Worm (Caenorhabditis elegans) whole organism, L3 larva: ENCODE measurements around the gene B0244.15.

Source experiments
- R02D3.7 ChIP-seq: fragments of 150-350 bp; optimal IDR thresholded peaks from 2 replicates; lab custom pipeline; 2014; ENCODE audit warnings: missing biosample characterization, missing genetic modification characterization
- aly-2 ChIP-seq: fragments of 150-350 bp; optimal IDR thresholded peaks from 2 replicates; lab custom pipeline; 2014; ENCODE audit warnings: missing biosample characterization, missing genetic modification characterization
- ama-1 ChIP-seq: fragments of 150-350 bp; optimal IDR thresholded peaks from 2 replicates; lab custom pipeline; 2018
- ceh-16 ChIP-seq: sonication (generic microtip); optimal IDR thresholded peaks from 2 replicates; lab custom pipeline; 2017; ENCODE audit warnings: missing biosample characterization, missing genetic modification characterization
- ceh-28 ChIP-seq: fragments of 150-350 bp; optimal IDR thresholded peaks from 2 replicates; lab custom pipeline; 2014; ENCODE audit warnings: missing biosample characterization, missing genetic modification reagents, missing genetic modification characterization
- ceh-82 ChIP-seq: fragments of 150-350 bp; optimal IDR thresholded peaks from 2 replicates; lab custom pipeline; 2014; ENCODE audit warnings: missing biosample characterization, missing genetic modification characterization
- ceh-9 ChIP-seq: sonication (generic microtip); optimal IDR thresholded peaks from 2 replicates; lab custom pipeline; 2018; ENCODE audit warnings: missing biosample characterization, missing genetic modification characterization
- daf-12 ChIP-seq: fragments of 150-350 bp; optimal IDR thresholded peaks from 2 replicates; lab custom pipeline; 2014; ENCODE audit warnings: missing biosample characterization, missing genetic modification reagents, missing genetic modification characterization
- egl-27 ChIP-seq: sonication (generic microtip); optimal IDR thresholded peaks from 4 replicates; lab custom pipeline; 2017; ENCODE audit warnings: missing biosample characterization, missing genetic modification reagents, missing genetic modification characterization
- egl-5 ChIP-seq: fragments of 150-350 bp; optimal IDR thresholded peaks from 2 replicates; lab custom pipeline; 2017; ENCODE audit warnings: missing biosample characterization, missing genetic modification reagents, missing genetic modification characterization, inconsistent platforms
- elt-1 ChIP-seq: fragments of 150-350 bp; optimal IDR thresholded peaks from 2 replicates; lab custom pipeline; 2014; ENCODE audit warnings: missing biosample characterization, missing genetic modification characterization
- elt-2 ChIP-seq: sonication (generic microtip); optimal IDR thresholded peaks from 2 replicates; lab custom pipeline; 2016; ENCODE audit warnings: missing genetic modification reagents, mild to moderate bottlenecking, missing genetic modification characterization, missing compliant biosample characterization
- elt-3 ChIP-seq, 3 experiments: fragments of 150-350 bp in 1 of 3; sonication (generic microtip) in 2 of 3; optimal IDR thresholded peaks; 2 replicates in 2 of 3; 4 replicates in 1 of 3; lab custom pipeline; 2014 to 2017; ENCODE audit warnings: missing biosample characterization in 3 of 3, missing genetic modification characterization in 3 of 3
- eor-1 ChIP-seq, 2 experiments: fragments of 150-350 bp; optimal IDR thresholded peaks; 2 replicates each; lab custom pipeline; 2014 to 2018; ENCODE audit warnings: missing biosample characterization in 2 of 2, missing genetic modification characterization in 2 of 2
- fkh-10 ChIP-seq: sonication (generic microtip); optimal IDR thresholded peaks from 2 replicates; lab custom pipeline; 2017; ENCODE audit warnings: missing biosample characterization, missing genetic modification reagents, missing genetic modification characterization
- fkh-2 ChIP-seq: fragments of 150-350 bp; optimal IDR thresholded peaks from 2 replicates; lab custom pipeline; 2014; ENCODE audit warnings: missing biosample characterization, missing genetic modification reagents, missing genetic modification characterization
- fos-1 ChIP-seq: fragments of 150-350 bp; optimal IDR thresholded peaks from 2 replicates; lab custom pipeline; 2014; ENCODE audit warnings: missing biosample characterization, missing genetic modification characterization
- hmg-11 ChIP-seq: sonication (generic microtip); optimal IDR thresholded peaks from 2 replicates; lab custom pipeline; 2016; ENCODE audit warnings: missing genetic modification characterization, missing compliant biosample characterization
- jun-1 ChIP-seq: fragments of 150-350 bp; optimal IDR thresholded peaks from 2 replicates; lab custom pipeline; 2014; ENCODE audit warnings: missing biosample characterization, missing genetic modification reagents, missing genetic modification characterization
- lin-15B ChIP-seq: fragments of 150-350 bp; optimal IDR thresholded peaks from 2 replicates; lab custom pipeline; 2014; ENCODE audit warnings: missing biosample characterization, missing genetic modification characterization
- lin-39 ChIP-seq: fragments of 150-350 bp; optimal IDR thresholded peaks from 2 replicates; lab custom pipeline; 2018; ENCODE audit warnings: missing biosample characterization, missing genetic modification reagents, missing genetic modification characterization
- lsy-12 ChIP-seq: sonication (generic microtip); optimal IDR thresholded peaks from 2 replicates; lab custom pipeline; 2016; ENCODE audit warnings: mild to moderate bottlenecking, missing genetic modification characterization, missing compliant biosample characterization
- mdl-1 ChIP-seq: fragments of 150-350 bp; optimal IDR thresholded peaks from 2 replicates; lab custom pipeline; 2014; ENCODE audit warnings: missing biosample characterization, missing genetic modification characterization
- mml-1 ChIP-seq: fragments of 150-350 bp; sonication (generic microtip); optimal IDR thresholded peaks from 3 replicates; lab custom pipeline; 2014; ENCODE audit warnings: missing biosample characterization, missing genetic modification characterization
- nfya-1 ChIP-seq: sonication (generic microtip); optimal IDR thresholded peaks from 2 replicates; lab custom pipeline; 2017; ENCODE audit warnings: missing genetic modification characterization, mild to moderate bottlenecking, missing compliant biosample characterization, antibody characterized with exemption, moderate library complexity; ENCODE audit not compliant: insufficient read depth
- nhr-11 ChIP-seq: fragments of 150-350 bp; optimal IDR thresholded peaks from 2 replicates; lab custom pipeline; 2014; ENCODE audit warnings: missing biosample characterization, missing genetic modification characterization
- nhr-12 ChIP-seq: fragments of 150-350 bp; optimal IDR thresholded peaks from 2 replicates; lab custom pipeline; 2014; ENCODE audit warnings: missing biosample characterization, missing genetic modification characterization
- nhr-23 ChIP-seq: fragments of 150-350 bp; optimal IDR thresholded peaks from 2 replicates; lab custom pipeline; 2014; ENCODE audit warnings: missing biosample characterization, missing genetic modification reagents, missing genetic modification characterization
- nhr-237 ChIP-seq: fragments of 150-350 bp; optimal IDR thresholded peaks from 2 replicates; lab custom pipeline; 2014; ENCODE audit warnings: missing biosample characterization, missing genetic modification characterization
- nhr-25 ChIP-seq: sonication (generic microtip); optimal IDR thresholded peaks from 2 replicates; lab custom pipeline; 2017; ENCODE audit warnings: missing biosample characterization, missing genetic modification characterization
- nhr-28 ChIP-seq: fragments of 150-350 bp; optimal IDR thresholded peaks from 2 replicates; lab custom pipeline; 2014; ENCODE audit warnings: missing biosample characterization, missing genetic modification characterization
- nhr-43 ChIP-seq: sonication (generic microtip); optimal IDR thresholded peaks from 2 replicates; lab custom pipeline; 2016; ENCODE audit warnings: mild to moderate bottlenecking, missing genetic modification characterization, missing compliant biosample characterization; ENCODE audit not compliant: poor library complexity, severe bottlenecking
- nhr-67 ChIP-seq: fragments of 150-350 bp; optimal IDR thresholded peaks from 2 replicates; lab custom pipeline; 2014; ENCODE audit warnings: missing biosample characterization, missing genetic modification characterization
- nhr-76 ChIP-seq: fragments of 150-350 bp; sonication (generic microtip); optimal IDR thresholded peaks from 5 replicates; lab custom pipeline; 2014; ENCODE audit warnings: missing biosample characterization, missing genetic modification characterization
- nhr-77 ChIP-seq: fragments of 150-350 bp; optimal IDR thresholded peaks from 2 replicates; lab custom pipeline; 2014; ENCODE audit warnings: missing biosample characterization, missing genetic modification characterization
- pha-4 ChIP-seq: fragments of 150-350 bp; optimal IDR thresholded peaks from 2 replicates; lab custom pipeline; 2014; ENCODE audit warnings: missing biosample characterization, missing genetic modification reagents, missing genetic modification characterization
- pqm-1 ChIP-seq: fragments of 150-350 bp; optimal IDR thresholded peaks from 2 replicates; lab custom pipeline; 2017; ENCODE audit warnings: missing biosample characterization, missing genetic modification characterization, inconsistent platforms
- sea-2 ChIP-seq: fragments of 150-350 bp; sonication (generic microtip); optimal IDR thresholded peaks from 4 replicates; lab custom pipeline; 2014; ENCODE audit warnings: missing biosample characterization, missing genetic modification reagents, missing genetic modification characterization
- skn-1 ChIP-seq: fragments of 150-350 bp; optimal IDR thresholded peaks from 2 replicates; lab custom pipeline; 2014; ENCODE audit warnings: missing biosample characterization, missing genetic modification characterization
- snpc-4 ChIP-seq: fragments of 150-350 bp; optimal IDR thresholded peaks from 2 replicates; lab custom pipeline; 2014; ENCODE audit warnings: missing biosample characterization, missing genetic modification characterization
- tbx-2 ChIP-seq: sonication (generic microtip); optimal IDR thresholded peaks from 2 replicates; lab custom pipeline; 2016; ENCODE audit warnings: mild to moderate bottlenecking, missing genetic modification characterization, missing compliant biosample characterization
- unc-39 ChIP-seq: sonication (generic microtip); optimal IDR thresholded peaks from 4 replicates; lab custom pipeline; 2017; ENCODE audit warnings: missing biosample characterization, missing genetic modification characterization
- unc-62 ChIP-seq: fragments of 150-350 bp; sonication (generic microtip); optimal IDR thresholded peaks from 4 replicates; lab custom pipeline; 2014; ENCODE audit warnings: missing biosample characterization, missing genetic modification reagents, missing genetic modification characterization
- zag-1 ChIP-seq: fragments of 150-350 bp; optimal IDR thresholded peaks from 2 replicates; lab custom pipeline; 2014; ENCODE audit warnings: missing biosample characterization, missing genetic modification characterization
- ztf-4 ChIP-seq: fragments of 150-350 bp; optimal IDR thresholded peaks from 2 replicates; lab custom pipeline; 2014; ENCODE audit warnings: missing biosample characterization, missing genetic modification characterization

Gene B0244.15

ce11 chrIII:5763988-5764387 lies 20.8 kb downstream of the B0244.15 start:
- TF ChIP-seq tbx-2 (tag; lab: Kevin White, UChicago) = no peak

ce11 chrIII:5769726-5770235 lies 26.6 kb downstream of the B0244.15 start, which contains the start of gene cutl-23:
TSS of gene cutl-23 (plus strand) at chrIII:5770185.
- TF ChIP-seq snpc-4 = no peak
- TF ChIP-seq nfya-1 (tag; lab: Kevin White, UChicago) = peak; percentile 14
- no peak for TF ChIP-seq nhr-237 (tag; lab: Kevin White, UChicago)
- TF ChIP-seq nhr-43 (tag; lab: Kevin White, UChicago) = peak; percentile 22
- TF ChIP-seq nhr-25 (tag; lab: Kevin White, UChicago) = peak; percentile 14
- TF ChIP-seq lsy-12 (tag; lab: Kevin White, UChicago) = peak; percentile 28
- TF ChIP-seq elt-2 (tag; lab: Kevin White, UChicago) = peak; percentile 7

DNA sequence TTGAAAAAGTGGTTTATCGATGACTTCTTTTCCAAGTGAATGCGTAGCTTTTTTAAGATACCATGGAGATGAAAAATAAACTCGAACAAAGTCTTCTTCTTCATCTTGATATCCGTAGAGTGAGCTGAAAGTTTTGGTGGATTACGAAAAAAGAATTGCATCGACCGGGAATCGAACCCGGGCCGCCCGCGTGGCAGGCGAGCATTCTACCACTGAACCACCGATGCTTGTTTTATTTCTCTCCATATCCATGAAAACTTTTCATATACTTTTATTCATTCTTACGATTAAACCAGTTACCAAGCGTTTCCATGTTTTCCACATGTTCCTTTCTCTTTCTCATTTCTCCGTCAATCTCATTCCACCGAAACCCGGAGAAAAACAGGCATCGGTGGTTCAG lies 38.9 kb downstream of the B0244.15 start:
- no peak for TF ChIP-seq egl-27
- no peak for TF ChIP-seq sea-2 (GFP tag; lab: Kevin White, UChicago)
- no peak for TF ChIP-seq zag-1 (tag; lab: Kevin White, UChicago)
- no peak for TF ChIP-seq lin-39
- TF ChIP-seq mdl-1 (tag; lab: Kevin White, UChicago) = no peak
- TF ChIP-seq mml-1 (tag; lab: Kevin White, UChicago) = no peak
- TF ChIP-seq, all 47 proteins: peak for 0

DNA sequence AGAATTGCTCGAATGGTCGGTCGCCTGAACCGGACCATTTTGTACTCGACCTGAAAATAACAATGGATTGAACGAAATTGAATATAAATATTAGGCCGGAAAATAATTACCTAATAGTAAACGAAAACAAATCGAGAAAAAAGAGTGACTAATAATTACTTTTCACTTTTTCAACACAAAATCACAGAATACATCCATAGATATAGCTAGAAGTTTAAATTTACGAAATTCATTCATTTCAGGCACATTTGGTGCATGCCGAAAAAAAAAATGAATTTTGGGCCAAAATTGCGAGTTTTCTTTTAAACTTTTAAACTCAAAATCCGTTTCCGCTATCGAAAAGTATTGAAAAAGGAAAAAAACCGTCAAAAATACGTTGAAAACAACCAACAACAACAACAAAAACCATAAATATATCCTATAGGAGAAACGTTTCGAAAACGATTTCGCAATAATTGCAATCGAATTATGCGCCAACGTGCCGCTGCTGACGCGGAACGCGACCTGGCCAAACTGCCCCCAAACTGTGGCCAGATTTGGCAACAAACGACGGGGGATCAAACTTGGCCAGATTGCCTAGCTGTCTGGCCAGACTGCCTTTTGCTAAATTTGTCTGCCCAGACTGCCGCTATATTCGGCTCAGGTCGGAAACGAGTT lies 42.2 kb downstream of the B0244.15 start, which contains the start of gene Y37B11A.3:
Gene Y37B11A.3, minus strand, starts transcription at position 51 of the 657 bp plus-strand sequence.
- no peak for TF ChIP-seq mml-1 (tag; lab: Kevin White, UChicago)
- peak; percentile 80 for TF ChIP-seq nhr-23 (tag; lab: Kevin White, UChicago)
- no peak for TF ChIP-seq unc-39 (tag; lab: Kevin White, UChicago)
- TF ChIP-seq hmg-11 (tag; lab: Kevin White, UChicago) = peak; percentile 77
- TF ChIP-seq nfya-1 (tag; lab: Kevin White, UChicago) = peak; percentile 82
- no peak for TF ChIP-seq aly-2 (tag; lab: Kevin White, UChicago)
- peak; percentile 73 for TF ChIP-seq R02D3.7
- no peak for TF ChIP-seq egl-27
- TF ChIP-seq eor-1 (tag; optimal IDR thresholded peaks at IDR 0.05; lab: Kevin White, UChicago) = no peak
- TF ChIP-seq unc-62 (GFP tag; lab: Kevin White, UChicago) = no peak
- TF ChIP-seq lin-15B (tag; lab: Kevin White, UChicago) = peak; percentile 82
- no peak for TF ChIP-seq nhr-67
- no peak for TF ChIP-seq elt-3 (tag; optimal IDR thresholded peaks at IDR 0.05; lab: Kevin White, UChicago)
- TF ChIP-seq nhr-77 = no peak
- TF ChIP-seq nhr-237 (tag; lab: Kevin White, UChicago) = no peak
- no peak for TF ChIP-seq pqm-1 (tag; lab: Kevin White, UChicago)
- TF ChIP-seq lin-39 = peak; percentile 87
- TF ChIP-seq egl-5 (tag; lab: Kevin White, UChicago) = peak; percentile 31
- TF ChIP-seq elt-1 = no peak
- no peak for TF ChIP-seq mdl-1 (tag; lab: Kevin White, UChicago)
- TF ChIP-seq ztf-4 (tag; lab: Kevin White, UChicago) = no peak
- TF ChIP-seq sea-2 (GFP tag; lab: Kevin White, UChicago) = no peak
- TF ChIP-seq nhr-12 = no peak
- peak; percentile 74 for TF ChIP-seq nhr-43 (tag; lab: Kevin White, UChicago)
- TF ChIP-seq pha-4 (tag; lab: Kevin White, UChicago) = no peak
- no peak for TF ChIP-seq nhr-76 (tag; lab: Kevin White, UChicago)
- TF ChIP-seq ceh-28 (tag; lab: Kevin White, UChicago) = peak; percentile 35
- TF ChIP-seq lsy-12 (tag; lab: Kevin White, UChicago) = peak; percentile 60
- peak; percentile 11 for TF ChIP-seq nhr-11 (tag; lab: Kevin White, UChicago)
- no peak for TF ChIP-seq fkh-10 (GFP tag; lab: Kevin White, UChicago)
- no peak for TF ChIP-seq jun-1 (tag; lab: Kevin White, UChicago)
- no peak for TF ChIP-seq ama-1
- no peak for TF ChIP-seq ceh-82 (tag; lab: Kevin White, UChicago)
- peak; percentile 58 for TF ChIP-seq tbx-2 (tag; lab: Kevin White, UChicago)
- no peak for TF ChIP-seq nhr-28 (tag; lab: Kevin White, UChicago)
- TF ChIP-seq fos-1 (tag; lab: Kevin White, UChicago) = no peak
- no peak for TF ChIP-seq ceh-16
- TF ChIP-seq fkh-2 (tag; lab: Kevin White, UChicago) = no peak
- peak; percentile 58 for TF ChIP-seq snpc-4
- TF ChIP-seq daf-12 (tag; lab: Kevin White, UChicago) = no peak
- TF ChIP-seq ceh-9 (tag; lab: Kevin White, UChicago) = no peak
- peak; percentile 85 for TF ChIP-seq nhr-25 (tag; lab: Kevin White, UChicago)
- no peak for TF ChIP-seq skn-1 (tag; lab: Kevin White, UChicago)
